Fruit fly (Drosophila melanogaster) whole organism, pupa: Measurements from ENCODE around the gene CG4462.

ENCODE experiments used
- CG8159 ChIP-seq: fragments of 200-800 bp; sonication (Bioruptor generic); optimal IDR thresholded peaks from 3 replicates; lab custom pipeline; 2018; ENCODE audit warnings: missing biosample characterization, mild to moderate bottlenecking, missing genetic modification characterization, moderate library complexity
- CG9948 ChIP-seq: fragments of 200-800 bp; sonication (Bioruptor generic); optimal IDR thresholded peaks from 2 replicates; lab custom pipeline; 2018; ENCODE audit warnings: missing biosample characterization, mild to moderate bottlenecking, missing genetic modification characterization, moderate library complexity

DNA sequence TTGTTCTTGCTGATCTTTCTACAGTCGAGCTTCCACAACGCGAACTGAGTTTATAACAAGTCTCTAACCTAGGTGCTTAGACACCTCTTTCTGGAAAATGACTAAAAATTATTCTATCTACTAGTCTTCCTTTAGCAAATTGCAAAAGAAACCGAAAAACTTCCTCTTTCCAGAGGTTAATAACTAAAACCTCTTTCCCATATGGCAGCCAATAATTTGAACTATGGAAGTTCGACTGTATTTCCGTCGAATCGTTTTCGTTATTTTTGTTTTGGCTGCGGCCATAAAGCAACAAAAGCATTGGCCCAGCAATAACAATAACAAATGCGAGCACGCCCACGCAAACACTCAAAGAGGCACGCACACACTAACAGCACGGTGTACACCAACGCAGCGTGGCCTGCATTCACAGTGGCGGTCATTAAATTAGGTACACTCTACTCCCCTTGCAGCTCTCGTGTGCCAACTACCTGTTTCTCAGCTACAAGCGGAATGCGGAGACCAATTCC lies 44.7 kb downstream of the CG4462 start:
- TF ChIP-seq CG8159 (tag; lab: Kevin White, UChicago) (peak; percentile 22), CG9948 (tag; lab: Kevin White, UChicago) (no peak)
